Worm (Caenorhabditis elegans) whole organism, L3 larva: Measurements from ENCODE around the gene nuaf-1.
A peak's percentile ranks its signal among the peaks of the same experiment; 100 is the strongest.

Experiments
- R02D3.7 ChIP-seq: fragments of 150-350 bp; optimal IDR thresholded peaks from 2 replicates; lab custom pipeline; 2014; ENCODE audit warnings: missing biosample characterization, missing genetic modification characterization
- ZK546.5 ChIP-seq: sonication (generic microtip); optimal IDR thresholded peaks from 2 replicates; lab custom pipeline; 2017; ENCODE audit warnings: missing biosample characterization, missing genetic modification characterization
- aly-2 ChIP-seq: fragments of 150-350 bp; optimal IDR thresholded peaks from 2 replicates; lab custom pipeline; 2014; ENCODE audit warnings: missing biosample characterization, missing genetic modification characterization
- ama-1 ChIP-seq: fragments of 150-350 bp; optimal IDR thresholded peaks from 2 replicates; lab custom pipeline; 2018
- ceh-16 ChIP-seq: sonication (generic microtip); optimal IDR thresholded peaks from 2 replicates; lab custom pipeline; 2017; ENCODE audit warnings: missing biosample characterization, missing genetic modification characterization
- ceh-28 ChIP-seq: fragments of 150-350 bp; optimal IDR thresholded peaks from 2 replicates; lab custom pipeline; 2014; ENCODE audit warnings: missing biosample characterization, missing genetic modification reagents, missing genetic modification characterization
- ceh-82 ChIP-seq: fragments of 150-350 bp; optimal IDR thresholded peaks from 2 replicates; lab custom pipeline; 2014; ENCODE audit warnings: missing biosample characterization, missing genetic modification characterization
- ceh-9 ChIP-seq: sonication (generic microtip); optimal IDR thresholded peaks from 2 replicates; lab custom pipeline; 2018; ENCODE audit warnings: missing biosample characterization, missing genetic modification characterization
- daf-12 ChIP-seq: fragments of 150-350 bp; optimal IDR thresholded peaks from 2 replicates; lab custom pipeline; 2014; ENCODE audit warnings: missing biosample characterization, missing genetic modification reagents, missing genetic modification characterization
- egl-27 ChIP-seq: sonication (generic microtip); optimal IDR thresholded peaks from 4 replicates; lab custom pipeline; 2017; ENCODE audit warnings: missing biosample characterization, missing genetic modification reagents, missing genetic modification characterization
- egl-5 ChIP-seq: fragments of 150-350 bp; optimal IDR thresholded peaks from 2 replicates; lab custom pipeline; 2017; ENCODE audit warnings: missing biosample characterization, missing genetic modification reagents, missing genetic modification characterization, inconsistent platforms
- elt-1 ChIP-seq: fragments of 150-350 bp; optimal IDR thresholded peaks from 2 replicates; lab custom pipeline; 2014; ENCODE audit warnings: missing biosample characterization, missing genetic modification characterization
- elt-2 ChIP-seq: sonication (generic microtip); optimal IDR thresholded peaks from 2 replicates; lab custom pipeline; 2016; ENCODE audit warnings: missing genetic modification reagents, mild to moderate bottlenecking, missing genetic modification characterization, missing compliant biosample characterization
- elt-3 ChIP-seq, 3 experiments: fragments of 150-350 bp in 1 of 3; sonication (generic microtip) in 2 of 3; optimal IDR thresholded peaks; 2 replicates in 2 of 3; 4 replicates in 1 of 3; lab custom pipeline; 2014 to 2017; ENCODE audit warnings: missing biosample characterization in 3 of 3, missing genetic modification characterization in 3 of 3
- eor-1 ChIP-seq, 2 experiments: fragments of 150-350 bp; optimal IDR thresholded peaks; 2 replicates each; lab custom pipeline; 2014 to 2018; ENCODE audit warnings: missing biosample characterization in 2 of 2, missing genetic modification characterization in 2 of 2
- fkh-10 ChIP-seq: sonication (generic microtip); optimal IDR thresholded peaks from 2 replicates; lab custom pipeline; 2017; ENCODE audit warnings: missing biosample characterization, missing genetic modification reagents, missing genetic modification characterization
- fkh-2 ChIP-seq: fragments of 150-350 bp; optimal IDR thresholded peaks from 2 replicates; lab custom pipeline; 2014; ENCODE audit warnings: missing biosample characterization, missing genetic modification reagents, missing genetic modification characterization
- fos-1 ChIP-seq: fragments of 150-350 bp; optimal IDR thresholded peaks from 2 replicates; lab custom pipeline; 2014; ENCODE audit warnings: missing biosample characterization, missing genetic modification characterization
- hmg-11 ChIP-seq: sonication (generic microtip); optimal IDR thresholded peaks from 2 replicates; lab custom pipeline; 2016; ENCODE audit warnings: missing genetic modification characterization, missing compliant biosample characterization
- jun-1 ChIP-seq: fragments of 150-350 bp; optimal IDR thresholded peaks from 2 replicates; lab custom pipeline; 2014; ENCODE audit warnings: missing biosample characterization, missing genetic modification reagents, missing genetic modification characterization
- lin-15B ChIP-seq: fragments of 150-350 bp; optimal IDR thresholded peaks from 2 replicates; lab custom pipeline; 2014; ENCODE audit warnings: missing biosample characterization, missing genetic modification characterization
- lin-39 ChIP-seq: fragments of 150-350 bp; optimal IDR thresholded peaks from 2 replicates; lab custom pipeline; 2018; ENCODE audit warnings: missing biosample characterization, missing genetic modification reagents, missing genetic modification characterization
- lsy-12 ChIP-seq: sonication (generic microtip); optimal IDR thresholded peaks from 2 replicates; lab custom pipeline; 2016; ENCODE audit warnings: mild to moderate bottlenecking, missing genetic modification characterization, missing compliant biosample characterization
- mdl-1 ChIP-seq: fragments of 150-350 bp; optimal IDR thresholded peaks from 2 replicates; lab custom pipeline; 2014; ENCODE audit warnings: missing biosample characterization, missing genetic modification characterization
- mml-1 ChIP-seq: fragments of 150-350 bp; sonication (generic microtip); optimal IDR thresholded peaks from 3 replicates; lab custom pipeline; 2014; ENCODE audit warnings: missing biosample characterization, missing genetic modification characterization
- nfya-1 ChIP-seq: sonication (generic microtip); optimal IDR thresholded peaks from 2 replicates; lab custom pipeline; 2017; ENCODE audit warnings: missing genetic modification characterization, mild to moderate bottlenecking, missing compliant biosample characterization, antibody characterized with exemption, moderate library complexity; ENCODE audit not compliant: insufficient read depth
- nhr-11 ChIP-seq: fragments of 150-350 bp; optimal IDR thresholded peaks from 2 replicates; lab custom pipeline; 2014; ENCODE audit warnings: missing biosample characterization, missing genetic modification characterization
- nhr-12 ChIP-seq: fragments of 150-350 bp; optimal IDR thresholded peaks from 2 replicates; lab custom pipeline; 2014; ENCODE audit warnings: missing biosample characterization, missing genetic modification characterization
- nhr-23 ChIP-seq: fragments of 150-350 bp; optimal IDR thresholded peaks from 2 replicates; lab custom pipeline; 2014; ENCODE audit warnings: missing biosample characterization, missing genetic modification reagents, missing genetic modification characterization
- nhr-237 ChIP-seq: fragments of 150-350 bp; optimal IDR thresholded peaks from 2 replicates; lab custom pipeline; 2014; ENCODE audit warnings: missing biosample characterization, missing genetic modification characterization
- nhr-25 ChIP-seq: sonication (generic microtip); optimal IDR thresholded peaks from 2 replicates; lab custom pipeline; 2017; ENCODE audit warnings: missing biosample characterization, missing genetic modification characterization
- nhr-28 ChIP-seq: fragments of 150-350 bp; optimal IDR thresholded peaks from 2 replicates; lab custom pipeline; 2014; ENCODE audit warnings: missing biosample characterization, missing genetic modification characterization
- nhr-43 ChIP-seq: sonication (generic microtip); optimal IDR thresholded peaks from 2 replicates; lab custom pipeline; 2016; ENCODE audit warnings: mild to moderate bottlenecking, missing genetic modification characterization, missing compliant biosample characterization; ENCODE audit not compliant: poor library complexity, severe bottlenecking
- nhr-67 ChIP-seq: fragments of 150-350 bp; optimal IDR thresholded peaks from 2 replicates; lab custom pipeline; 2014; ENCODE audit warnings: missing biosample characterization, missing genetic modification characterization
- nhr-76 ChIP-seq: fragments of 150-350 bp; sonication (generic microtip); optimal IDR thresholded peaks from 5 replicates; lab custom pipeline; 2014; ENCODE audit warnings: missing biosample characterization, missing genetic modification characterization
- nhr-77 ChIP-seq: fragments of 150-350 bp; optimal IDR thresholded peaks from 2 replicates; lab custom pipeline; 2014; ENCODE audit warnings: missing biosample characterization, missing genetic modification characterization
- pha-4 ChIP-seq: fragments of 150-350 bp; optimal IDR thresholded peaks from 2 replicates; lab custom pipeline; 2014; ENCODE audit warnings: missing biosample characterization, missing genetic modification reagents, missing genetic modification characterization
- pqm-1 ChIP-seq: fragments of 150-350 bp; optimal IDR thresholded peaks from 2 replicates; lab custom pipeline; 2017; ENCODE audit warnings: missing biosample characterization, missing genetic modification characterization, inconsistent platforms
- sea-2 ChIP-seq: fragments of 150-350 bp; sonication (generic microtip); optimal IDR thresholded peaks from 4 replicates; lab custom pipeline; 2014; ENCODE audit warnings: missing biosample characterization, missing genetic modification reagents, missing genetic modification characterization
- skn-1 ChIP-seq: fragments of 150-350 bp; optimal IDR thresholded peaks from 2 replicates; lab custom pipeline; 2014; ENCODE audit warnings: missing biosample characterization, missing genetic modification characterization
- snpc-4 ChIP-seq: fragments of 150-350 bp; optimal IDR thresholded peaks from 2 replicates; lab custom pipeline; 2014; ENCODE audit warnings: missing biosample characterization, missing genetic modification characterization
- tbx-2 ChIP-seq: sonication (generic microtip); optimal IDR thresholded peaks from 2 replicates; lab custom pipeline; 2016; ENCODE audit warnings: mild to moderate bottlenecking, missing genetic modification characterization, missing compliant biosample characterization
- unc-39 ChIP-seq: sonication (generic microtip); optimal IDR thresholded peaks from 4 replicates; lab custom pipeline; 2017; ENCODE audit warnings: missing biosample characterization, missing genetic modification characterization
- unc-62 ChIP-seq: fragments of 150-350 bp; sonication (generic microtip); optimal IDR thresholded peaks from 4 replicates; lab custom pipeline; 2014; ENCODE audit warnings: missing biosample characterization, missing genetic modification reagents, missing genetic modification characterization
- zag-1 ChIP-seq: fragments of 150-350 bp; optimal IDR thresholded peaks from 2 replicates; lab custom pipeline; 2014; ENCODE audit warnings: missing biosample characterization, missing genetic modification characterization
- ztf-11 ChIP-seq: fragments of 150-350 bp; optimal IDR thresholded peaks from 2 replicates; lab custom pipeline; 2014; ENCODE audit warnings: missing biosample characterization, missing genetic modification characterization
- ztf-4 ChIP-seq: fragments of 150-350 bp; optimal IDR thresholded peaks from 2 replicates; lab custom pipeline; 2014; ENCODE audit warnings: missing biosample characterization, missing genetic modification characterization

The nuaf-1 gene

DNA sequence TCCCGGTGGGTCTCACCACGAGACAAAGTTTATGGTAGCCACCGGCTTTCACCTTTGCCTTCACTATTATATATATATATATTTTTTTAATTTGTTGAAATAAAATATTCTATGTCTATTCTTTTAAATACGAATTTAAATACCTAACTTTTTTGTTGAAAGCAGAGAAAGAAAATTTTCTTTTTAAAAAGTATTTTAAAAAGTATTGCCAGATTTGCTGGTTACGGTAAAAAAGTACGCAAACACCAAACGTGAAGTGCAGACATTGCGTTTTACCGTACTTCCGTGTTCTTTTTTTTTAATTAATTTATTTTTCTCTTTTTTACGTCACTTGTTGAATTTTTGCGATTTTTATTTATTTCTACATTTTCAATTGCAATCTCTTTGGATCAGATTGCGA, 8.5 kb downstream of the nuaf-1 start, which contains the start of gene C56A3.8:
Gene C56A3.8, plus strand, starts transcription at position 301 of the 400 bp plus-strand sequence.
- TF ChIP-seq tbx-2 (tag; lab: Kevin White, UChicago) (no peak), lin-15B (tag; lab: Kevin White, UChicago) (no peak), unc-39 (tag; lab: Kevin White, UChicago) (no peak), unc-62 (GFP tag; lab: Kevin White, UChicago) (no peak), R02D3.7 (tag; lab: Kevin White, UChicago) (no peak), ZK546.5 (tag; lab: Kevin White, UChicago) (no peak), hmg-11 (tag; lab: Kevin White, UChicago) (no peak), pha-4 (no peak), nhr-23 (no peak), jun-1 (no peak), egl-27 (tag; lab: Kevin White, UChicago) (no peak), elt-3 (tag; optimal IDR thresholded peaks at IDR 0.05; lab: Kevin White, UChicago) (no peak), skn-1 (tag; lab: Kevin White, UChicago) (no peak), pqm-1 (tag; lab: Kevin White, UChicago) (no peak), mml-1 (tag; lab: Kevin White, UChicago) (no peak)

DNA sequence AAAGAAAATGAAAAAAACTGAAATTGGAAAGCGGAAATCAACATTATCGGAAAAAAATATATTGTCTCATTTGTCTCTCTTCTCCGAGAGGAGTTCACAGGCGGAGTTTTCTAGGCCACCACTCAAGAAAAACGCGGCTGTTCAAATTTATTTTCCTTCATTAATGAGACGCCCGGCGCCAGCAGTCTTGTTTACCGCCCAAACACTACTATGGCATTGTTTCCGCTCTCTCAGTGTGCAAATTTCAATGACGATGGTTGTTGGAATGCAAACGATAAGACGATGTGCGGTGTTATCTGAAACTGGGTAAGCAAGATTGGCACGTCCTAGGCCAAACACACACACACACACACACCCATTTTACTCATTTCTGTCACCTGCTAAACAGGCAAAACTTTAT, 11.7 kb downstream of the nuaf-1 start, which contains the start of gene cav-2:
Gene cav-2, plus strand, starts transcription at position 359 of the 400 bp plus-strand sequence.
- TF ChIP-seq elt-1, result no peak
- peak; percentile 8 for TF ChIP-seq tbx-2 (tag; lab: Kevin White, UChicago)
- TF ChIP-seq nhr-77, result no peak
- peak; percentile 68 for TF ChIP-seq nfya-1 (tag; lab: Kevin White, UChicago)
- no peak for TF ChIP-seq ztf-11 (tag; lab: Kevin White, UChicago)
- TF ChIP-seq elt-3 (tag; optimal IDR thresholded peaks at IDR 0.05; lab: Kevin White, UChicago), result no peak
- no peak for TF ChIP-seq nhr-28 (tag; lab: Kevin White, UChicago)
- no peak for TF ChIP-seq ceh-16 (tag; lab: Kevin White, UChicago)
- TF ChIP-seq lsy-12 (tag; lab: Kevin White, UChicago), result peak; percentile 72
- TF ChIP-seq egl-27 (tag; lab: Kevin White, UChicago), result no peak
- no peak for TF ChIP-seq sea-2 (GFP tag; lab: Kevin White, UChicago)
- no peak for TF ChIP-seq nhr-76
- TF ChIP-seq elt-2, result peak; percentile 92
- TF ChIP-seq nhr-11 (tag; lab: Kevin White, UChicago), result no peak
- TF ChIP-seq fkh-2 (tag; lab: Kevin White, UChicago), result no peak
- TF ChIP-seq mml-1 (tag; lab: Kevin White, UChicago), result no peak
- no peak for TF ChIP-seq nhr-12 (tag; lab: Kevin White, UChicago)
- TF ChIP-seq mdl-1 (tag; lab: Kevin White, UChicago), result no peak
- no peak for TF ChIP-seq ceh-82 (tag; lab: Kevin White, UChicago)
- peak; percentile 64 for TF ChIP-seq R02D3.7 (tag; lab: Kevin White, UChicago)
- TF ChIP-seq ZK546.5 (tag; lab: Kevin White, UChicago), result no peak
- no peak for TF ChIP-seq eor-1 (tag; optimal IDR thresholded peaks at IDR 0.05; lab: Kevin White, UChicago)
- peak; percentile 76 for TF ChIP-seq nhr-23
- no peak for TF ChIP-seq aly-2 (tag; lab: Kevin White, UChicago)
- no peak for TF ChIP-seq unc-62 (GFP tag; lab: Kevin White, UChicago)
- TF ChIP-seq nhr-25, result peak; percentile 40
- no peak for TF ChIP-seq nhr-237
- peak; percentile 92 for TF ChIP-seq pqm-1 (tag; lab: Kevin White, UChicago)
- peak; percentile 83 for TF ChIP-seq pha-4
- TF ChIP-seq lin-15B (tag; lab: Kevin White, UChicago), result peak; percentile 82
- peak; percentile 24 for TF ChIP-seq snpc-4
- no peak for TF ChIP-seq ceh-9 (tag; lab: Kevin White, UChicago)
- TF ChIP-seq ama-1 (lab: Kevin White, UChicago), result no peak
- no peak for TF ChIP-seq ztf-4 (tag; lab: Kevin White, UChicago)
- no peak for TF ChIP-seq unc-39 (tag; lab: Kevin White, UChicago)
- TF ChIP-seq daf-12 (tag; lab: Kevin White, UChicago), result no peak
- peak; percentile 91 for TF ChIP-seq nhr-43 (tag; lab: Kevin White, UChicago)
- no peak for TF ChIP-seq nhr-67 (tag; lab: Kevin White, UChicago)
- TF ChIP-seq ceh-28 (tag; lab: Kevin White, UChicago), result peak; percentile 70
- no peak for TF ChIP-seq zag-1 (tag; lab: Kevin White, UChicago)
- peak; percentile 31 for TF ChIP-seq skn-1 (tag; lab: Kevin White, UChicago)
- peak; percentile 51 for TF ChIP-seq fkh-10 (GFP tag; lab: Kevin White, UChicago)
- TF ChIP-seq jun-1, result peak; percentile 89
- no peak for TF ChIP-seq fos-1 (tag; lab: Kevin White, UChicago)
- TF ChIP-seq egl-5 (tag; lab: Kevin White, UChicago), result peak; percentile 63
- peak; percentile 52 for TF ChIP-seq hmg-11 (tag; lab: Kevin White, UChicago)
- TF ChIP-seq lin-39 (tag; lab: Kevin White, UChicago), result peak; percentile 70
